Worm (Caenorhabditis elegans) whole organism, late embryonic: ENCODE data around the gene chil-14.
A peak's percentile ranks its signal among the peaks of the same experiment; 100 is the strongest.

ENCODE experiments used
- C38D4.7 ChIP-seq: fragments of 200-800 bp; sonication (Bioruptor generic); optimal IDR thresholded peaks from 2 replicates; lab custom pipeline; 2018; ENCODE audit warnings: mild to moderate bottlenecking, missing genetic modification characterization, moderate library complexity, missing compliant biosample characterization
- ceh-48 ChIP-seq: sonication (generic microtip); optimal IDR thresholded peaks from 2 replicates; lab custom pipeline; 2016; ENCODE audit warnings: missing genetic modification characterization, inconsistent platforms, missing compliant biosample characterization
- eyg-1 ChIP-seq: sonication (generic microtip); optimal IDR thresholded peaks from 2 replicates; lab custom pipeline; 2016; ENCODE audit warnings: missing genotype, missing genetic modification characterization, missing compliant biosample characterization
- nfya-1 ChIP-seq: sonication (generic microtip); optimal IDR thresholded peaks from 2 replicates; lab custom pipeline; 2017; ENCODE audit warnings: missing genetic modification characterization, mild to moderate bottlenecking, missing compliant biosample characterization, antibody characterized with exemption, moderate library complexity
- pax-1 ChIP-seq: fragments of 150-350 bp; optimal IDR thresholded peaks from 2 replicates; lab custom pipeline; 2014; ENCODE audit warnings: missing biosample characterization, missing genetic modification characterization
- sox-2 ChIP-seq: fragments of 200-800 bp; sonication (Bioruptor generic); IDR thresholded peaks from 2 replicates; pipeline ENCODE4 v1.3.6; 2022; ENCODE audit warnings: missing genetic modification reagents, missing genetic modification characterization, missing compliant biosample characterization
- unc-42 ChIP-seq: sonication (generic microtip); optimal IDR thresholded peaks from 2 replicates; lab custom pipeline; 2016; ENCODE audit warnings: missing genotype, missing genetic modification characterization, missing compliant biosample characterization

chil-14 gene

DNA sequence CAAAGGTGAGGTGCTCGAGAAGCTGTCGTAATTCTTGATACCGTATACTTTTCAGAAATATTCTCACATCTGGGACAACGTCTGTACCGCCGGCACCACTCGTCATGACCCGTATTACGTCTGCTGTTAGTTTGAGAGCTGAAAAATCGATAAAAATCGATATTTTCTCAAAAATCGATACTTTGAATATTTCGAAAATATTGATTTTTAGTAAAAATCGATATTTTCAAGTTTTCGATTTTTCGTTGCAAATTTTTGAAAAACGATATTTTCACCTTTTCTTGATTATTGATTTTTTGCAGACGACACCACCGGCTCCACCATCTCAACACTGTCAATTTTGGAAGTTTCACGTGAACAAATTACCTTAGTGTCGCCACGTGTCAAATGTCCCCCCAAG lies 40.9 kb downstream of the chil-14 start:
- TF ChIP-seq ceh-48 (peak; percentile 16), sox-2 (no peak)

- TF ChIP-seq C38D4.7 = no peak
- TF ChIP-seq nfya-1 (tag; lab: Kevin White, UChicago) = no peak
- no peak for TF ChIP-seq eyg-1 (tag; lab: Kevin White, UChicago)
- TF ChIP-seq, all 69 proteins: peak for 0
Measured at ce11 chrV:1499140-1499539, 44.3 kb downstream of the chil-14 start, which contains the start of gene sru-27. sru-27 (plus strand) TSS chrV:1499440.

DNA sequence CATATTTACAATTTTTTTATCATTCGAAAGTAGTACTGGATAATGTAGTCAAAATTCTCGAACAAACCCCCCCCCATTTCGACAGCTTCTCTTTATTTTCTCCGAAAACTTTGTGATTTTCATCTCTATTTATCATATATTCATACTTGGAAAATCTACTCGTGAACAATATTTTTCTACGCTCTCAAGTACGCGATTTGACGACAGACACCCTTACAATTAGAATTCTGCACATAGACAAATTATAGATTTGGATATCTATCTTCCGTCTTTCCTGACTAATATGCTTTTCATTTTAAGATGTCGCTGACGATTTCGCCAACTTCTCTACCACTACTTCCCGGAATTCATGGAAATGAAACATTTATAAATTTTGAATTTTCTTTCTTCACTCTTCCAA lies 51.1 kb downstream of the chil-14 start, which contains the start of gene sru-28:
Gene sru-28, plus strand, starts transcription at position 301 of the 400 bp plus-strand sequence.
- TF ChIP-seq pax-1 (tag; lab: Kevin White, UChicago) = no peak
- no peak for TF ChIP-seq unc-42 (tag; lab: Kevin White, UChicago)
